Worm (Caenorhabditis elegans) whole organism, midembryonic: ENCODE results near the gene ubh-1.

ENCODE experiments used
- T22C8.4 ChIP-seq: fragments of 200-800 bp; sonication (Bioruptor generic); IDR thresholded peaks from 2 replicates; pipeline ENCODE4 v1.3.6; 2022; ENCODE audit warnings: missing genetic modification characterization, missing compliant biosample characterization
- cog-1 ChIP-seq: sonication (generic microtip); optimal IDR thresholded peaks from 2 replicates; lab custom pipeline; 2016; ENCODE audit warnings: missing genetic modification characterization, missing compliant biosample characterization
- tab-1 ChIP-seq: fragments of 200-800 bp; sonication (Bioruptor generic); IDR thresholded peaks from 2 replicates; pipeline ENCODE4 v1.3.6; 2022; ENCODE audit warnings: missing genetic modification characterization, missing compliant biosample characterization

DNA sequence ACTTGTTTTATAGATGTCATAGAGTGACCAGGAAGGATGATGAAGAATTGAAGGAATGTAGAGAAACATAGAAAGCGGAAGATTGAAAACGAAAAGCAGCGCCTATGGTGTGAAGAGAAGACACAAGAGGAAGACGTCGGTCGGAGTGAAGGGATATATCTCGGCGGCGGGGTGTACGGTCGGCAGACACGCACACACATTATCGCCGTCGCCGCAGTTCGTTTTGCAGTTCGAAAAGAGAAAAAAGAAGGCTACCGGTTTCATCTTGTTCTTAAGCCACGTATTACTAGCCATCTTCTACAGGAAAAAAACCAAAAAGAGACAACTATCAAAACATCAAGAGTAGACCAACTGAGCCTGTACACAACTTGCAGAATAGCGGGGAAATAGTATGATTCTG lies 2.1 kb upstream of the ubh-1 start:
- TF ChIP-seq cog-1 (tag; lab: Kevin White, UChicago) (no peak), tab-1 (GFP tag; lab: Robert Waterston, UW) (no peak), T22C8.4 (GFP tag; lab: Robert Waterston, UW) (no peak)
